Worm (Caenorhabditis elegans): ENCODE results near the gene dhhc-10.

ce11 chrX:4715107-4715506, 8.1 kb downstream of the dhhc-10 start, which contains the start of gene rpl-25.1:
- TF ChIP-seq W03F9.2 (tag; optimal IDR thresholded peaks at IDR 0.05) (no peak), him-1 (tag; optimal IDR thresholded peaks at IDR 0.05) (no peak), dao-5 (tag; optimal IDR thresholded peaks at IDR 0.05) (no peak)
